Worm (Caenorhabditis elegans) whole organism, L3 larva: ENCODE data around the gene srd-66.

ENCODE experiments used
- aly-2 ChIP-seq: fragments of 150-350 bp; optimal IDR thresholded peaks from 2 replicates; lab custom pipeline; 2014; ENCODE audit warnings: missing biosample characterization, missing genetic modification characterization
- ama-1 ChIP-seq: fragments of 150-350 bp; optimal IDR thresholded peaks from 2 replicates; lab custom pipeline; 2018
- ceh-82 ChIP-seq: fragments of 150-350 bp; optimal IDR thresholded peaks from 2 replicates; lab custom pipeline; 2014; ENCODE audit warnings: missing biosample characterization, missing genetic modification characterization
- daf-12 ChIP-seq: fragments of 150-350 bp; optimal IDR thresholded peaks from 2 replicates; lab custom pipeline; 2014; ENCODE audit warnings: missing biosample characterization, missing genetic modification reagents, missing genetic modification characterization
- fos-1 ChIP-seq: fragments of 150-350 bp; optimal IDR thresholded peaks from 2 replicates; lab custom pipeline; 2014; ENCODE audit warnings: missing biosample characterization, missing genetic modification characterization
- mdl-1 ChIP-seq: fragments of 150-350 bp; optimal IDR thresholded peaks from 2 replicates; lab custom pipeline; 2014; ENCODE audit warnings: missing biosample characterization, missing genetic modification characterization
- nfya-1 ChIP-seq: sonication (generic microtip); optimal IDR thresholded peaks from 2 replicates; lab custom pipeline; 2017; ENCODE audit warnings: missing genetic modification characterization, mild to moderate bottlenecking, missing compliant biosample characterization, antibody characterized with exemption, moderate library complexity; ENCODE audit not compliant: insufficient read depth
- pqm-1 ChIP-seq: fragments of 150-350 bp; optimal IDR thresholded peaks from 2 replicates; lab custom pipeline; 2017; ENCODE audit warnings: missing biosample characterization, missing genetic modification characterization, inconsistent platforms
- zag-1 ChIP-seq: fragments of 150-350 bp; optimal IDR thresholded peaks from 2 replicates; lab custom pipeline; 2014; ENCODE audit warnings: missing biosample characterization, missing genetic modification characterization

ce11 chrIII:1961895-1962506 is 20.4 kb downstream of the srd-66 start, which contains the start of gene mboa-6:
- TF ChIP-seq zag-1 (tag; lab: Kevin White, UChicago), result no peak
- no peak for TF ChIP-seq daf-12 (tag; lab: Kevin White, UChicago)
- no peak for TF ChIP-seq fos-1 (tag; lab: Kevin White, UChicago)
- no peak for TF ChIP-seq pqm-1
- TF ChIP-seq mdl-1 (tag; lab: Kevin White, UChicago), result no peak
- no peak for TF ChIP-seq nfya-1
- no peak for TF ChIP-seq ama-1
- no peak for TF ChIP-seq ceh-82 (tag; lab: Kevin White, UChicago)
- TF ChIP-seq aly-2 (tag; lab: Kevin White, UChicago), result no peak
